Worm (Caenorhabditis elegans): Measurements from ENCODE around the gene B0495.9.

ce11 chrII:7663704-7664660, 44.5 kb downstream of the B0495.9 start, which contains the start of the genes F18A1.7 and rpa-1:
- no peak for TF ChIP-seq him-1 (tag; optimal IDR thresholded peaks at IDR 0.05)
- TF ChIP-seq W03F9.2 (tag; optimal IDR thresholded peaks at IDR 0.05): no peak
- no peak for TF ChIP-seq dao-5 (tag; optimal IDR thresholded peaks at IDR 0.05)
